Worm (Caenorhabditis elegans) whole organism, L2 larva: Measurements from ENCODE around the gene tald-1.

Experiments used
- ZK546.5 ChIP-seq: sonication (generic microtip); optimal IDR thresholded peaks from 2 replicates; lab custom pipeline; 2017; ENCODE audit warnings: missing biosample characterization, missing genetic modification characterization
- alr-1 ChIP-seq: fragments of 150-350 bp; optimal IDR thresholded peaks from 2 replicates; lab custom pipeline; 2014; ENCODE audit warnings: missing biosample characterization, missing genetic modification characterization
- ceh-16 ChIP-seq: fragments of 150-350 bp; optimal IDR thresholded peaks from 2 replicates; lab custom pipeline; 2014; ENCODE audit warnings: missing biosample characterization, missing genetic modification characterization
- ceh-82 ChIP-seq: fragments of 150-350 bp; optimal IDR thresholded peaks from 2 replicates; lab custom pipeline; 2014; ENCODE audit warnings: missing biosample characterization, missing genetic modification characterization
- crh-2 ChIP-seq: sonication (generic microtip); optimal IDR thresholded peaks from 2 replicates; lab custom pipeline; 2017; ENCODE audit warnings: missing biosample characterization, missing genetic modification characterization
- gmeb-1 ChIP-seq: fragments of 150-350 bp; optimal IDR thresholded peaks from 2 replicates; lab custom pipeline; 2014; ENCODE audit warnings: missing biosample characterization, missing genetic modification characterization
- mab-5 ChIP-seq: fragments of 150-350 bp; optimal IDR thresholded peaks from 2 replicates; lab custom pipeline; 2014; ENCODE audit warnings: missing biosample characterization, missing genetic modification characterization
- nhr-11 ChIP-seq: fragments of 150-350 bp; optimal IDR thresholded peaks from 2 replicates; lab custom pipeline; 2014; ENCODE audit warnings: missing biosample characterization, missing genetic modification characterization
- nhr-237 ChIP-seq: fragments of 150-350 bp; optimal IDR thresholded peaks from 2 replicates; lab custom pipeline; 2014; ENCODE audit warnings: missing biosample characterization, missing genetic modification characterization
- nhr-77 ChIP-seq: fragments of 150-350 bp; optimal IDR thresholded peaks from 2 replicates; lab custom pipeline; 2014; ENCODE audit warnings: missing biosample characterization, missing genetic modification characterization
- skn-1 ChIP-seq: sonication (generic microtip); optimal IDR thresholded peaks from 2 replicates; lab custom pipeline; 2017; ENCODE audit warnings: missing biosample characterization, missing genetic modification characterization
- ztf-11 ChIP-seq: sonication (generic microtip); optimal IDR thresholded peaks from 2 replicates; lab custom pipeline; 2017; ENCODE audit warnings: missing biosample characterization, missing genetic modification characterization

DNA sequence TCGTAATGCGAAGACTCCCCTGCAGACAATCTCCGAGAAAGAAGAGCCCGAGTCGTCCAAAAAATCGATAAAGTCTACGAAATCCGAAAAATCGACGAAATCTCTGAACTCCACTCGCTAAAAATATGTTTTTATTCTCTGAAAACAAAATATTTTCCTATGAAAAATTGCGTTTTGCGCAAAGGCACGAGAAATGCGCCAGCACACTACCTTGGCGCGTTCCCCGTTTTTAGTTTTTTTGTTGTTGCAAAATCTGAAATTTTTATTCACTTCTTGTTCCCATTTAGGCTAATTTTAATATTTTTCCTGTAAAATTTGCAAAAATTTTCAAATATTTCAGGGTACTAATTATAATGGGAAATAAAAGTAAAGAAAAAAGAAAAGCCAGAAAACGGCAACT lies 26.0 kb upstream of the tald-1 start, which contains the start of gene F55F10.1:
- no peak for TF ChIP-seq ztf-11 (tag; lab: Kevin White, UChicago)
- TF ChIP-seq ZK546.5, result no peak
- TF ChIP-seq mab-5 (tag; lab: Kevin White, UChicago), result peak; percentile 9
- TF ChIP-seq nhr-77 (tag; lab: Kevin White, UChicago), result no peak
- no peak for TF ChIP-seq nhr-11
- TF ChIP-seq ceh-82 (tag; lab: Kevin White, UChicago), result no peak
- no peak for TF ChIP-seq skn-1 (tag; lab: Kevin White, UChicago)
- no peak for TF ChIP-seq ceh-16 (tag; lab: Kevin White, UChicago)
- no peak for TF ChIP-seq nhr-237 (tag; lab: Kevin White, UChicago)
- no peak for TF ChIP-seq alr-1 (tag; lab: Kevin White, UChicago)
- peak; percentile 88 for TF ChIP-seq gmeb-1
- TF ChIP-seq crh-2 (tag; lab: Kevin White, UChicago), result peak; percentile 52
